Fruit fly (Drosophila melanogaster) whole organism, adult: ENCODE measurements around the gene CG12992.

Experiments
- CG11617 ChIP-seq: fragments of 200-800 bp; sonication (Bioruptor generic); optimal IDR thresholded peaks from 2 replicates; lab custom pipeline; 2017; ENCODE audit warnings: mild to moderate bottlenecking, missing biosample characterization, missing genetic modification reagents, missing genetic modification characterization
- CG12768 ChIP-seq: fragments of 200-800 bp; sonication (Bioruptor generic); optimal IDR thresholded peaks from 2 replicates; lab custom pipeline; 2017; ENCODE audit warnings: missing biosample characterization, missing genetic modification characterization, mild to moderate bottlenecking, moderate library complexity, missing genetic modification reagents
- CG14711 ChIP-seq: fragments of 200-800 bp; sonication (Bioruptor generic); optimal IDR thresholded peaks from 2 replicates; lab custom pipeline; 2018; ENCODE audit warnings: missing biosample characterization, mild to moderate bottlenecking, missing genetic modification characterization, moderate library complexity
- CG1620 ChIP-seq: fragments of 200-800 bp; sonication (Bioruptor generic); optimal IDR thresholded peaks from 2 replicates; lab custom pipeline; 2016; ENCODE audit warnings: missing biosample characterization, missing genetic modification characterization
- CG5204 ChIP-seq: fragments of 200-800 bp; sonication (Bioruptor generic); optimal IDR thresholded peaks from 2 replicates; lab custom pipeline; 2016; ENCODE audit warnings: missing biosample characterization, missing genetic modification characterization
- CG7101 ChIP-seq: fragments of 200-800 bp; sonication (Bioruptor generic); optimal IDR thresholded peaks from 2 replicates; lab custom pipeline; 2018; ENCODE audit warnings: missing biosample characterization, mild to moderate bottlenecking, missing genetic modification characterization, moderate library complexity
- Clk ChIP-seq: fragments of 200-800 bp; sonication (Bioruptor generic); optimal IDR thresholded peaks from 2 replicates; lab custom pipeline; 2017; ENCODE audit warnings: missing biosample characterization, missing genetic modification characterization
- Crg-1 ChIP-seq: fragments of 200-800 bp; sonication (Bioruptor generic); optimal IDR thresholded peaks from 2 replicates; lab custom pipeline; 2016; ENCODE audit warnings: missing biosample characterization, missing genetic modification characterization
- cnc ChIP-seq, 2 experiments: fragments of >200 bp; optimal IDR thresholded peaks; 2 replicates each; lab custom pipeline; 2017
- kay ChIP-seq: fragments of 200-800 bp; sonication (Bioruptor generic); peaks from one replicate; lab custom pipeline; 2016; ENCODE audit warnings: missing biosample characterization, missing genetic modification characterization, borderline replicate concordance
- pad ChIP-seq: fragments of 200-800 bp; sonication (Bioruptor generic); optimal IDR thresholded peaks from 3 replicates; lab custom pipeline; 2017; ENCODE audit warnings: missing biosample characterization, missing genetic modification characterization, mild to moderate bottlenecking, moderate library complexity, missing genetic modification reagents

DNA sequence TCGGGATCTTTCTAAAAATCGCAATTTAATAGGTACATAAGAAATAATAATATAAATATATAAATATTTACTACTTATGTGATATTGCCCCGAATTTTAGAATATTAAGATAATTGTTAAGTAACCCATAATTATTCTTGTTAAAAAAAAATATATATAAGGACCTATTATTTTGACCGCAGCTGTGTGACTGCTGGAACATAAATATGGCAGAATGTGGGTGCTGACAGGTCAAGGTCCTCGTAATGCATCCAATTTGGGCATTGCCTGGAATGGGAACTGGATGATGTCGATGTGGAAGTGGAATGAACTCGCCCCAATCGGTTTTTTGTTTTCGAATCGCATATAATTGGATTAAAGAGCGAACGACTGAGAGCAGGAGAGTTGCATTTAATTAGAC lies 11.3 kb upstream of the CG12992 start:
- no peak for TF ChIP-seq CG11617 (GFP tag; lab: Kevin White, UChicago)
- no peak for TF ChIP-seq Crg-1
- TF ChIP-seq kay (GFP tag; lab: Kevin White, UChicago), result no peak
- TF ChIP-seq CG14711, result no peak
- TF ChIP-seq pad, result no peak
- no peak for TF ChIP-seq cnc (optimal IDR thresholded peaks at IDR 0.05; lab: Kevin White, UChicago)
- TF ChIP-seq CG7101 (tag; lab: Kevin White, UChicago), result no peak
- no peak for TF ChIP-seq Clk (GFP tag; lab: Kevin White, UChicago)
- no peak for TF ChIP-seq CG12768
- TF ChIP-seq CG1620, result no peak
- no peak for TF ChIP-seq CG5204 (GFP tag; lab: Kevin White, UChicago)
